Worm (Caenorhabditis elegans) whole organism, early embryonic: Measurements from ENCODE around the gene C39D10.8.

Experiments used
- B0310.2 ChIP-seq: sonication (generic microtip); optimal IDR thresholded peaks from 2 replicates; lab custom pipeline; 2016; ENCODE audit warnings: mild to moderate bottlenecking, missing genetic modification characterization, missing compliant biosample characterization
- F13C5.2 ChIP-seq: sonication (generic microtip); optimal IDR thresholded peaks from 2 replicates; lab custom pipeline; 2017; ENCODE audit warnings: mild to moderate bottlenecking, missing genetic modification characterization, inconsistent platforms, missing compliant biosample characterization
- aly-1 ChIP-seq: sonication (generic microtip); optimal IDR thresholded peaks from 2 replicates; lab custom pipeline; 2016; ENCODE audit warnings: missing genetic modification characterization, missing compliant biosample characterization
- ama-1 ChIP-seq: fragments of 150-350 bp; optimal IDR thresholded peaks from 2 replicates; lab custom pipeline; 2014
- ceh-13 ChIP-seq: fragments of 200-800 bp; sonication (Bioruptor generic); optimal IDR thresholded peaks from 2 replicates; lab custom pipeline; 2018; ENCODE audit warnings: mild to moderate bottlenecking, missing genetic modification characterization, missing compliant biosample characterization
- flt-1 ChIP-seq: fragments of 200-800 bp; sonication (Bioruptor generic); IDR thresholded peaks from 2 replicates; pipeline ENCODE4 v1.3.6; 2022; ENCODE audit warnings: missing genetic modification characterization, missing compliant biosample characterization
- hmbx-1 ChIP-seq: sonication (generic microtip); optimal IDR thresholded peaks from 2 replicates; lab custom pipeline; 2016; ENCODE audit warnings: mild to moderate bottlenecking, missing genetic modification characterization, missing compliant biosample characterization
- hmg-4 ChIP-seq: fragments of 200-800 bp; sonication (Bioruptor generic); optimal IDR thresholded peaks from 2 replicates; lab custom pipeline; 2018; ENCODE audit warnings: mild to moderate bottlenecking, missing genetic modification characterization, missing compliant biosample characterization
- hnd-1 ChIP-seq: sonication (generic microtip); optimal IDR thresholded peaks from 2 replicates; lab custom pipeline; 2016; ENCODE audit warnings: missing genetic modification characterization, missing compliant biosample characterization
- pes-1 ChIP-seq: fragments of 200-800 bp; sonication (Bioruptor generic); IDR thresholded peaks from 2 replicates; pipeline ENCODE4 v1.3.6; 2022; ENCODE audit warnings: missing genetic modification reagents, missing genetic modification characterization, missing compliant biosample characterization
- scrt-1 ChIP-seq: fragments of 200-800 bp; sonication (Bioruptor generic); IDR thresholded peaks from 2 replicates; pipeline ENCODE4 v1.3.6; 2022; ENCODE audit warnings: missing genetic modification characterization, missing compliant biosample characterization
- sea-1 ChIP-seq: fragments of 200-800 bp; sonication (Bioruptor generic); conservative IDR thresholded peaks from 2 replicates; pipeline ENCODE4 v1.3.6; 2022; ENCODE audit warnings: missing genetic modification characterization, missing compliant biosample characterization
- tbx-11 ChIP-seq: fragments of 200-800 bp; sonication (Bioruptor generic); IDR thresholded peaks from 2 replicates; pipeline ENCODE4 v1.3.6; 2022; ENCODE audit warnings: missing genetic modification characterization, missing compliant biosample characterization
- tbx-37 ChIP-seq: fragments of 200-800 bp; sonication (Bioruptor generic); conservative IDR thresholded peaks from 2 replicates; pipeline ENCODE4 v1.3.6; 2022; ENCODE audit warnings: missing genetic modification reagents, missing genetic modification characterization, missing compliant biosample characterization
- tra-4 ChIP-seq: sonication (generic microtip); optimal IDR thresholded peaks from 2 replicates; lab custom pipeline; 2017; ENCODE audit warnings: missing genetic modification characterization, missing compliant biosample characterization

The C39D10.8 gene

DNA sequence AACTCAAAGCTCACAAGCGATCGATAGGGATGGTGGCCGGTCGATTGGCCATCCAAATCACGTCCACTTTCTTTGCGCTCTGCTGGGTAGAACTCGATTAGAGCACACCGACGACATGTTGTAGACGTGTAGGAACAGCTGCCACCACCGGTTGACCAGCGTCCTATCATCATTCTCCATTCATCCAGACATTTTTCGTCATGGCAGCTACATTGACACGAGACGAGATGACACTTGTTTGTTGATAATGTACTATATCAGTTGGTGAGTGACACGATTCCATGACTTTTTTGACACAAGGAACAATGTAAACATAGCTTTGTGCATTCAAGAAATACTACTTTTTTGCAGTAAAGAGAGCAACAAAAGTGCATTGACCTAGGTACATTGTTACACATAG, 14.3 kb downstream of the C39D10.8 start:
- no peak for TF ChIP-seq aly-1 (tag; lab: Kevin White, UChicago)
- TF ChIP-seq tra-4 (tag; lab: Kevin White, UChicago), result no peak
- TF ChIP-seq ama-1 (lab: Kevin White, UChicago), result no peak
- TF ChIP-seq tbx-11 (GFP tag; lab: Robert Waterston, UW), result no peak
- TF ChIP-seq tbx-37 (GFP tag; lab: Robert Waterston, UW), result no peak
- TF ChIP-seq hmg-4, result no peak
- TF ChIP-seq flt-1 (GFP tag; lab: Robert Waterston, UW), result no peak

DNA sequence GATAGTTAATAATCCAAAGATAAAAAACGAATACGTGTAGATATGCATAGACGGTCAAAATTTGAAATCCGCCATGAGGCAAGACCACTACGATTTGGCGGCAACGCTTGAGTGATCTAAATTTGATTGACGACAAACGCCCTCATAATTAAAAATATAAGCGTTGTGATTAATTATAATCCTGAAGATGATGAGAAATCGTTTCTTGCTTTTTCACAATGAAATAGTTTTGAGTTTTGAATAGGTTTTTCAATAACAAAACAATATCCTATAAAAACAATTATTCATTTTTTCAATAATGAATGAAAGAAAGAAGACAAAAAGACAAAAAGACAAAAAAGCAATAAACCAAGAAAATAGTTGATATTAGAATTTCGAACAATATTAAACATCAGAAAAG, 33.3 kb downstream of the C39D10.8 start, which contains the start of gene C54D2.6:
Gene C54D2.6, minus strand, starts transcription at position 101 of the 400 bp plus-strand sequence.
- no peak for TF ChIP-seq ceh-13 (GFP tag; lab: Kevin White, UChicago)
- no peak for TF ChIP-seq F13C5.2
- no peak for TF ChIP-seq hmbx-1 (tag; lab: Kevin White, UChicago)
- no peak for TF ChIP-seq pes-1 (GFP tag; lab: Robert Waterston, UW)

DNA sequence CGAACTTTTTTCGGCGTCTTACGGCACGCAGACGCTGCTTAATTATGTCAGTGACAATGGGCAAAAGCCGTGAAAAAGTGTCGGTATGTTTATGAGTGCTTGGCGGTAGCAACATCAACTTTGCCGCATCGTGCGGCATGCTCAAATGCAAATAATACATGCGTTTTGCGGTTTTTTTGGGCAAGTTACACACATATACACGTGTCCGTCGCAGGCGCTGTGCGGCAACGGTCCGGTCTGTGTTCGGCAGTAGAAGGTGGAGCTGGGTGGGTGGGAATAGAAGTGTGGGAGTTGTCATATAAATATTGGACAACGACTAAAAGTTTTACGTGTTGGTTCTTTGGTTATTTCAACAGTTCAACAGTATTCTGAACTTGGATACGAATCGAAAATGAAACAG, 38.5 kb downstream of the C39D10.8 start, which contains the start of gene idpp-11:
Gene idpp-11, plus strand, starts transcription at position 301 of the 400 bp plus-strand sequence.
- no peak for TF ChIP-seq hmbx-1 (tag; lab: Kevin White, UChicago)
- no peak for TF ChIP-seq hmg-4
- TF ChIP-seq F13C5.2, result no peak

DNA sequence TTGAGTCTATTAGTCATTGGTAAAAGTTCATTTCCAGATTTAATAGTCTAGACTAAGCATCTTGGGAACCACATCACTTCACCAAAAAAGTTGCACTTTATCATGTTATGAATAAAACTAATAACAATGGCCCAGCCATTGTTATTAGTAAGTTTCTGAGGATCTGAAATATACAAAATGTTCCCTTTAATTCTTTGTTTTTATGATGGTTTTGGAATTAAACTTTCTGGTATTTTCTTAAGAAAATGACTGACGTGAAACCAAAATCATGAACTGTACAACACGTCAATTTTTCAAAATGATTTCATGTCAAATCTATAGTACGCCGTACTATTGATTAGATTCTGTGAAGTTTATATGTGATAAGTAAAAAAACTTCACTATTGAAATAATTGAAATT, 40.8 kb downstream of the C39D10.8 start:
- TF ChIP-seq sea-1 (no peak), aly-1 (tag; lab: Kevin White, UChicago) (no peak), tbx-37 (GFP tag; lab: Robert Waterston, UW) (no peak), hmbx-1 (tag; lab: Kevin White, UChicago) (no peak), ceh-13 (GFP tag; lab: Kevin White, UChicago) (no peak), hnd-1 (no peak), hmg-4 (no peak), scrt-1 (no peak), pes-1 (GFP tag; lab: Robert Waterston, UW) (no peak)

DNA sequence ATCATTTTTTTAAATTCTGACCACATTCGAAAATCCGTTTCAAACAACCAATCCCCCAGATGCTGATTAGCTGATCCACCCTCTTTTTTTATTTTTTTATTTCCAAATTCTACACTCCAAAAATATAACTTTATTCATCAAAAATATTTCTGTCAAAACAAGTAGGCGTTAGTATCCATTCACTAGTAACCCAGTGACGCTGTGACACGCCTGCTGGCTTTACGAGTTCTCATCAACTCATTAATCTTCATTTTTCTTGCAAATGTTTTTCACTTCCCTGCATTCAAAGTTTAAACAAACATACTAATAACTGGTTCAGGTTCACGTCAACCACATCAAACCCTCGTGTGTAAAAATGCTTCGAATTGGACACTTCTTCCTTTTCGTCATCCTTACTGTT, 42.2 kb downstream of the C39D10.8 start, which contains the start of gene nlp-101:
Gene nlp-101, plus strand, starts transcription at position 301 of the 400 bp plus-strand sequence.
- TF ChIP-seq flt-1 (GFP tag; lab: Robert Waterston, UW), result no peak
- no peak for TF ChIP-seq hmbx-1 (tag; lab: Kevin White, UChicago)

DNA sequence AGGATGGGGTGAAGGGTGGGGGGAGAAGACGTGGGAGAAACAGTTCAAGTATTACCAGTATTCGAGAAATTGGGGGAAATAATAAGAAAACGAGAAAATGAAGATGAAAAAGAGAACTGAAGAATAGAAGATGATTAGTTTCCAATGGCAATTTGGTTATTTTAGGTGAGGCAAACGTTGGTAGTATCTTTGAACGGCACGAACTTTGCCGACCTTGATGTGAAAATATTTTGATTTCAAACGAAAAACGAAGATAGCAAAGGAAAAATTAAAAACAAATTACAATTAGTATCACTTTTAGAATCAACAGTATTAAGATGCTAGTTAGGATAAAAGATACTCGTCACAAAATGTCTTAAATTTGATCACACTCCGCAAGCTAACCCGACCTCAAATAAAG, 46.6 kb downstream of the C39D10.8 start, which contains the start of gene sul-3:
Gene sul-3, minus strand, starts transcription at position 101 of the 400 bp plus-strand sequence.
- TF ChIP-seq tbx-11 (GFP tag; lab: Robert Waterston, UW) (no peak), hmbx-1 (tag; lab: Kevin White, UChicago) (no peak), sea-1 (no peak), hnd-1 (no peak), ceh-13 (GFP tag; lab: Kevin White, UChicago) (no peak), tbx-37 (GFP tag; lab: Robert Waterston, UW) (no peak), B0310.2 (tag; lab: Kevin White, UChicago) (no peak), aly-1 (tag; lab: Kevin White, UChicago) (no peak)
